Fruit fly (Drosophila melanogaster) whole organism, wandering third instar larva: ENCODE results near the gene Dpy-30L1.

Experiments used
- GATAd ChIP-seq: sonication (Bioruptor generic); optimal IDR thresholded peaks from 2 replicates; lab custom pipeline; 2016; ENCODE audit warnings: missing biosample characterization, missing genetic modification characterization
- HLH106 ChIP-seq: fragments of 200-800 bp; optimal IDR thresholded peaks from 3 replicates; lab custom pipeline; 2019; ENCODE audit warnings: missing biosample characterization, mild to moderate bottlenecking, missing genetic modification characterization, moderate library complexity
- N ChIP-seq: fragments of >200 bp; optimal IDR thresholded peaks from 2 replicates; lab custom pipeline; 2018; ENCODE audit warnings: missing biosample characterization, missing external identifiers, missing genetic modification characterization
- Sp1 ChIP-seq: fragments of 200-800 bp; sonication (Bioruptor generic); optimal IDR thresholded peaks from 3 replicates; lab custom pipeline; 2019; ENCODE audit warnings: missing biosample characterization, mild to moderate bottlenecking, missing genetic modification characterization, moderate library complexity
- br ChIP-seq: fragments of 200-800 bp; sonication (Bioruptor generic); optimal IDR thresholded peaks from 2 replicates; lab custom pipeline; 2016; ENCODE audit warnings: missing biosample characterization, missing genetic modification characterization
- brk ChIP-seq: fragments of 200-800 bp; sonication (Bioruptor generic); optimal IDR thresholded peaks from 2 replicates; lab custom pipeline; 2016; ENCODE audit warnings: missing biosample characterization, mild to moderate bottlenecking, missing genetic modification characterization
- ey ChIP-seq: fragments of 200-800 bp; sonication (Bioruptor generic); optimal IDR thresholded peaks from 2 replicates; lab custom pipeline; 2016; ENCODE audit warnings: missing biosample characterization, missing genetic modification characterization
- h ChIP-seq: fragments of 200-800 bp; sonication (Bioruptor generic); optimal IDR thresholded peaks from 3 replicates; lab custom pipeline; 2016; ENCODE audit warnings: missing biosample characterization, mild to moderate bottlenecking, missing genetic modification characterization
- jim ChIP-seq: fragments of 175-275, 200-325 bp; sonication (Bioruptor generic); optimal IDR thresholded peaks from 2 replicates; lab custom pipeline; 2016; ENCODE audit warnings: missing biosample characterization, mild to moderate bottlenecking, missing genetic modification characterization
- psq ChIP-seq: fragments of 200-800 bp; sonication (Bioruptor generic); optimal IDR thresholded peaks from 3 replicates; lab custom pipeline; 2017; ENCODE audit warnings: missing biosample characterization, mild to moderate bottlenecking, missing genetic modification characterization, moderate library complexity
- usp ChIP-seq: fragments of >200 bp; optimal IDR thresholded peaks from 2 replicates; lab custom pipeline; 2017; ENCODE audit warnings: missing biosample characterization, missing genetic modification characterization

DNA sequence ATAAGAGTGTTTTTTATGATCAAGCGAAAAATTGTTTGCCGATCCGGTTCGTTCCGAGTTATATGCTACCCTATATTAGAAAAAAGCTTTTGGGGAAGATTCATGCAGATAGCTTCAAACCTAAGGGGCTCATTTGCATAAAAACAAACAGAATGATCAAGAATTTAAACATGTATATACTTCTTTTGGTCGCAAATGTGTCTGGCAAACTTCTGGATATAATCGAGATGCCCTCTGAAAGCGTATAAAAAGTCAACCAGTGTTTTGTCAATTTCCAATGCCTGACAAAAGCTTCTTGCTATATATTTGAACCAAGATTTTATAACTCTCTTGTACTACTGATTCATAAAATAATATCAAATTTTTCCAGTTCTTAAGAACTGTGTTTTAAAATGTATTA is 46.8 kb upstream of the Dpy-30L1 start:
- TF ChIP-seq jim (GFP tag; lab: Kevin White, UChicago) (no peak), h (no peak), usp (GFP tag; lab: Kevin White, UChicago) (no peak), GATAd (GFP tag; lab: Kevin White, UChicago) (no peak), psq (no peak), br (GFP tag; lab: Kevin White, UChicago) (no peak), Sp1 (GFP tag; lab: Kevin White, UChicago) (no peak), N (GFP tag; lab: Kevin White, UChicago) (no peak), ey (no peak), brk (no peak), HLH106 (tag; lab: Kevin White, UChicago) (no peak)
